Fruit fly (Drosophila melanogaster): ENCODE measurements around the gene CG32683.
A peak's percentile ranks its signal among the peaks of the same experiment; 100 is the strongest.

Gene CG32683

DNA sequence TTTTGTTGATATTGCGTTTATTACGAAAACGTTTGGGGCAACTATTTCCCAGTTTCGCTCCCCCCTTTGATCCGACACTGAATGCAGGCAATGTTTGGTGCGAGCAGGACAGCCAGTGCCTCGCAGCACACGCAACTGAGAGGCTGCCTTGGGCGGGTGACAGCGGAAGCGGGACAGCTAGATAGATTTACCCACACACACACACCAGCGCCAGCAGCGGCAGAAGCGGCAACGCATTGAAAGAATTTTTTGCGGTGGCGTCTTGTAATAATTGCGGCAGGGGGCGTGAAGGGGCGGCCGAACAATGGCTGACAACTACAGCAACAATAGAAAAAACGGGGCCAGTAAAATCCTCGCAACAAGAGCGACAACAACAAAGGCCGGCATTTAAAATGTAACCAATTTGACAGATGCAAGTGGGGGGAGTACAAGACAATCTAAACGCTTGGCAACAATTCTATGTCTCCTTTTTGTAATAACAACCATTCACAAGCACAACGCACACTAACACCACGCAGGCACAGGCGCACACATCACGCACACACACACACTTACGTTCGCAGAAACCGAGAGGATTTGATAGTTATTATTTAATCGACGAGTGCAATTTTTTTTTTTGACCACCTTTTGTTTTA lies 18.0 kb upstream of the CG32683 start (continued):
- TF ChIP-seq CG14667 (GFP tag; IDR thresholded peaks at IDR 0.05) (no peak), gsb-n (tag; optimal IDR thresholded peaks at IDR 0.05) (peak; percentile 32), Bteb2 (GFP tag; optimal IDR thresholded peaks at IDR 0.05) (no peak), CG4404 (GFP tag; IDR thresholded peaks at IDR 0.05) (no peak), CG15073 (GFP tag; optimal IDR thresholded peaks at IDR 0.05) (no peak), GATAe (GFP tag; conservative IDR thresholded peaks at IDR 0.05) (no peak), CG8089 (GFP tag; optimal IDR thresholded peaks at IDR 0.05) (no peak), CG2678 (tag; optimal IDR thresholded peaks at IDR 0.05) (no peak), ato (GFP tag; IDR thresholded peaks at IDR 0.05; ENCODE audit: partially characterized antibody) (0 out of 2 replicates have a peak, but pooled peaks have one; percentile 18), sens (GFP tag) (peak; percentile 51), CG3407 (GFP tag; optimal IDR thresholded peaks at IDR 0.05) (no peak), h (optimal IDR thresholded peaks at IDR 0.05) (no peak), Drgx (GFP tag; IDR thresholded peaks at IDR 0.05) (0 out of 2 replicates have a peak, but pooled peaks have one; percentile 22), CG2199 (GFP tag; IDR thresholded peaks at IDR 0.05) (0 out of 3 replicates have a peak, but pooled peaks have one; percentile 29), fd96Cb (tag; optimal IDR thresholded peaks at IDR 0.05) (no peak), dm (GFP tag; optimal IDR thresholded peaks at IDR 0.05) (peak; percentile 15), H15 (GFP tag; IDR thresholded peaks at IDR 0.05) (no peak), HmgD (GFP tag; optimal IDR thresholded peaks at IDR 0.05) (peak; percentile 5), CG32767 (GFP tag; IDR thresholded peaks at IDR 0.05) (0 out of 2 replicates have a peak, but pooled peaks have one; percentile 18), CG1832 (GFP tag; optimal IDR thresholded peaks at IDR 0.05) (peak; percentile 94), HmgZ (tag; optimal IDR thresholded peaks at IDR 0.05) (peak; percentile 56), CG34376 (GFP tag; optimal IDR thresholded peaks at IDR 0.05) (peak; percentile 2), Antp (GFP tag; optimal IDR thresholded peaks at IDR 0.05) (no peak), Med (GFP tag) (peak; percentile 87), CG34422 (GFP tag; IDR thresholded peaks at IDR 0.05) (peak; percentile 93), chinmo (GFP tag; IDR thresholded peaks at IDR 0.05; ENCODE audit: partially characterized antibody) (peak; percentile 70; the same call in 1 of the 4 replicates), trh (GFP tag; optimal IDR thresholded peaks at IDR 0.05) (no peak), amos (GFP tag; IDR thresholded peaks at IDR 0.05; ENCODE audit: partially characterized antibody) (peak; percentile 24; the same call in 1 of the 2 replicates), nerfin-1 (tag; optimal IDR thresholded peaks at IDR 0.05) (peak; percentile 24), nmo (GFP tag; optimal IDR thresholded peaks at IDR 0.05) (peak; percentile 25), crc (GFP tag; optimal IDR thresholded peaks at IDR 0.05) (no peak), pan (optimal IDR thresholded peaks at IDR 0.05) (no peak), pan (GFP tag; optimal IDR thresholded peaks at IDR 0.05 in 1 of 2, IDR thresholded peaks at IDR 0.05 in 1 of 2) (peak in 1 of 2 experiments; percentile 27)

DNA sequence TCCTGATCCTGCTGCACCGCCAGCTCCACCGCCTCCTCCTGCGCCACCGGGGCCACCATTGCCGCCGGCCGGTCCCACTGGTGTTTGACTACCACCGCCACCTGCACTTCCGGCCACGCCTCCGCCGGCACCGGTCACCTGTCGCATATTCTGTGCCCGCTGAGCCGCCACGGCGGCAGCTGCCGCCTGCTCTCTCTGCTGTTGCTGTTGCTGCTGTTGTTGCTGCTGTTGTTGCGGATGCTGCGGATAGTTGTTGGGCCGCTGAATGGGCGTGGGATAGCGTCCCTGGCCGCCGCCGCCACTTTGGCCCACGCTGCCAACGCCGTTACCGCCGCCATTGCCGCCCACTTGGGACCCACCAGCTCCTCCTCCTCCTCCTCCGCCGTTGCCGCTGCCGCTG lies 9.8 kb upstream of the CG32683 start:
- TF ChIP-seq Med (GFP tag) (peak; percentile 63), crol (GFP tag; IDR thresholded peaks at IDR 0.05) (no peak)

DNA sequence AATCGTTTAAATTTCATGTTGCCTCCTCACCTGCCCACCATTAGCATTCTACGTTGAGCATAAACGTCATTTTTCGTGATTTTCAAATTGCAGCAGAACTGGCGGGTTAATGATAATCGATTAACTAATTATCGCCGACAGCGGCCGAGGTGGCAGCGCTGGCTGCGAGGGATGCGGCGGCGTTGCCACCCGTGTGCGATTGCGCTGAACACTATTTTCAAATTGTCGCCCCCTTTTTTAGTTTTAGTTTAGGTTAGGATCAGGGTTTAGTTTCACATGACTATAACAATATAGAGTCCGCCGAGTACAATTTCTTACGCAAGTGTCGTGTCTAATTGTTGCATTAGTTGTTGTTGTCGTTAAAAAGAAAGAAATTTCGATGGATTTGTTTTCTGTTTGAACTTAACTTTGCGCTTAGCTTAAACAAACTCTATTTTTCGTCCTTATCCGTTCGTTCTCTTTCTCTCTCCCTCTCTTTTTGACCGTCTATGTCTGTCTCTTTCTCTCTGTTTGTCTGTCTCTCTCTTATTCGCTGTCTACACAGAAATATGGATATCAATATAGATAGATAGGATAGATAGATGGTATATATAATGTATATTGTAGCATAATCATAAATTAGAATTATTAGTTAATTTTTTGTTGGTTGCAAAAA lies 8.5 kb upstream of the CG32683 start:
- TF ChIP-seq NfI (GFP tag; optimal IDR thresholded peaks at IDR 0.05) (no peak), CG10959 (GFP tag; IDR thresholded peaks at IDR 0.05) (no peak), Rfx (GFP tag; IDR thresholded peaks at IDR 0.05) (0 out of 2 replicates have a peak, but pooled peaks have one; percentile 21), H2.0 (GFP tag; IDR thresholded peaks at IDR 0.05) (no peak), BtbVII (GFP tag; optimal IDR thresholded peaks at IDR 0.05) (no peak), Dfd (GFP tag; optimal IDR thresholded peaks at IDR 0.05) (no peak), BEAF-32 (GFP tag; optimal IDR thresholded peaks at IDR 0.05) (peak; percentile 59), Antp (GFP tag; optimal IDR thresholded peaks at IDR 0.05) (peak; percentile 36), CG13287 (GFP tag; IDR thresholded peaks at IDR 0.05; ENCODE audit: partially characterized antibody) (peak; percentile 52), usp (GFP tag; optimal IDR thresholded peaks at IDR 0.05) (no peak), Ets97D (GFP tag; optimal IDR thresholded peaks at IDR 0.05) (peak; percentile 91), CG14050 (GFP tag; IDR thresholded peaks at IDR 0.05) (no peak), Xrp1 (GFP tag; IDR thresholded peaks at IDR 0.05) (no peak), chinmo (GFP tag; IDR thresholded peaks at IDR 0.05; ENCODE audit: partially characterized antibody) (peak; percentile 77; the same call in 2 of the 4 replicates), unc-4 (GFP tag; IDR thresholded peaks at IDR 0.05; ENCODE audit: partially characterized antibody) (peak; percentile 39; the same call in 1 of the 2 replicates), dysf (GFP tag; IDR thresholded peaks at IDR 0.05) (no peak), CG31365 (tag; optimal IDR thresholded peaks at IDR 0.05) (no peak)

All from whole organism, embryonic.